Fruit fly (Drosophila melanogaster): Measurements from ENCODE around the gene Nna1.

Nna1 gene

DNA sequence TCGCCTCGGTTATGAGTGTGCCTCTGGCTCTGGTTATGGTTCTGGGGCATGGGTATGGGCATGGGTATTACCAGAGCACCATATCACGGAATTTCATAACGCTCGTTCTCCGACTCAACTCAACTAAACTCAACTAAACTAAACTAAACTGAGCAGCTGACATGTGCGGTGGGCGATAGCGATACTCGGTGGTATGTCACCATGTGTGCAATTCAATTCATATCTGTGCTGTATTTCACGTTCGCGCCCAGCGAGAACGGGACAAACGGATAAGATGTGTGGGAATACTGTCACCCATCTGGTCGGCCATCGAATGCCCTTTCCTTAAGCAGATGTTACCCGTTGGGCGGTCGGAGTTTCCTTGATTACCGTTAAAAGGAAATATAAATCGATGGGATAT, 11.8 kb upstream of the Nna1 start, which contains the start of gene CG12177 (continued):
- TF ChIP-seq gce (GFP tag; IDR thresholded peaks at IDR 0.05) (no peak), rib (GFP tag; IDR thresholded peaks at IDR 0.05) (no peak), wdn (GFP tag; IDR thresholded peaks at IDR 0.05) (no peak), ewg (GFP tag; optimal IDR thresholded peaks at IDR 0.05) (no peak), CG4328 (GFP tag; optimal IDR thresholded peaks at IDR 0.05) (no peak), CG31441 (GFP tag; IDR thresholded peaks at IDR 0.05) (no peak), CG14965 (GFP tag; optimal IDR thresholded peaks at IDR 0.05; ENCODE audit: borderline replicate concordance) (no peak), fd102C (GFP tag; optimal IDR thresholded peaks at IDR 0.05) (no peak), pzg (GFP tag; optimal IDR thresholded peaks at IDR 0.05) (peak; percentile 15), GATAe (GFP tag; conservative IDR thresholded peaks at IDR 0.05) (peak; percentile 21; the same call in 1 of the 2 replicates), dm (GFP tag; optimal IDR thresholded peaks at IDR 0.05) (no peak), chinmo (GFP tag; IDR thresholded peaks at IDR 0.05; ENCODE audit: partially characterized antibody) (peak; percentile 7; the same call in 1 of the 4 replicates), Myb (GFP tag; optimal IDR thresholded peaks at IDR 0.05) (no peak), CG16863 (GFP tag; optimal IDR thresholded peaks at IDR 0.05) (no peak), Hr3 (GFP tag; optimal IDR thresholded peaks at IDR 0.05) (no peak), CG7271 (tag; optimal IDR thresholded peaks at IDR 0.05) (no peak), CG34422 (GFP tag; IDR thresholded peaks at IDR 0.05) (no peak), Ets65A (GFP tag) (peak; percentile 37), Hr39 (optimal IDR thresholded peaks at IDR 0.05) (no peak), CG12391 (tag; optimal IDR thresholded peaks at IDR 0.05) (no peak), Fer1 (GFP tag; optimal IDR thresholded peaks at IDR 0.05) (peak; percentile 7), CG17912 (GFP tag; optimal IDR thresholded peaks at IDR 0.05) (no peak), CG2199 (GFP tag; IDR thresholded peaks at IDR 0.05) (no peak), CG34376 (GFP tag; optimal IDR thresholded peaks at IDR 0.05) (peak; percentile 86), CG6765 (GFP tag; optimal IDR thresholded peaks at IDR 0.05) (no peak), CG2116 (GFP tag; optimal IDR thresholded peaks at IDR 0.05) (no peak), tna (GFP tag; IDR thresholded peaks at IDR 0.05; ENCODE audit: partially characterized antibody) (no peak), CG13287 (GFP tag; IDR thresholded peaks at IDR 0.05; ENCODE audit: partially characterized antibody) (0 out of 2 replicates have a peak, but pooled peaks have one; percentile 13), Oli (tag; optimal IDR thresholded peaks at IDR 0.05) (no peak), sens (GFP tag) (no peak), CG8944 (GFP tag; optimal IDR thresholded peaks at IDR 0.05) (no peak), Doc3 (GFP tag; IDR thresholded peaks at IDR 0.05; ENCODE audit: partially characterized antibody) (no peak), Lhr (GFP tag; optimal IDR thresholded peaks at IDR 0.05) (no peak), NC2α (GFP tag; optimal IDR thresholded peaks at IDR 0.05) (no peak), Dek (tag; optimal IDR thresholded peaks at IDR 0.05) (no peak), Mad (GFP tag; optimal IDR thresholded peaks at IDR 0.05) (no peak), emc (GFP tag; optimal IDR thresholded peaks at IDR 0.05) (no peak), mam (GFP tag; optimal IDR thresholded peaks at IDR 0.05) (no peak), kni (GFP tag; optimal IDR thresholded peaks at IDR 0.05) (no peak), Xrp1 (GFP tag; IDR thresholded peaks at IDR 0.05) (no peak), CG17385 (GFP tag; optimal IDR thresholded peaks at IDR 0.05) (no peak), CG7372 (GFP tag; IDR thresholded peaks at IDR 0.05) (no peak), CG14710 (tag; optimal IDR thresholded peaks at IDR 0.05) (no peak), CG12659 (GFP tag; optimal IDR thresholded peaks at IDR 0.05) (no peak), CG33213 (GFP tag; optimal IDR thresholded peaks at IDR 0.05) (no peak), CG30431 (GFP tag; optimal IDR thresholded peaks at IDR 0.05) (no peak), sim (GFP tag; IDR thresholded peaks at IDR 0.05) (no peak), Deaf1 (tag; optimal IDR thresholded peaks at IDR 0.05) (peak; percentile 32), dan (GFP tag; IDR thresholded peaks at IDR 0.05) (no peak), Mrtf (GFP tag; IDR thresholded peaks at IDR 0.05) (no peak), CG11696 (GFP tag; IDR thresholded peaks at IDR 0.05) (no peak), CoRest (tag; optimal IDR thresholded peaks at IDR 0.05) (no peak)
